Fruit fly (Drosophila melanogaster) whole organism, embryonic: Measurements from ENCODE around the gene Gr63a.
A peak's percentile ranks its signal among the peaks of the same experiment; 100 is the strongest.

Experiments
- Blimp-1 ChIP-seq: fragments of 200-800 bp; sonication (Bioruptor generic); optimal IDR thresholded peaks from 3 replicates; lab custom pipeline; 2018; ENCODE audit warnings: missing biosample characterization, missing genetic modification characterization, mild to moderate bottlenecking, moderate library complexity, missing genetic modification reagents
- CG10267 ChIP-seq: fragments of 200-800 bp; sonication (Bioruptor generic); optimal IDR thresholded peaks from 2 replicates; lab custom pipeline; 2018; ENCODE audit warnings: missing biosample characterization, mild to moderate bottlenecking, missing genetic modification characterization, moderate library complexity
- CG10979 ChIP-seq: fragments of 200-800 bp; sonication (Bioruptor generic); optimal IDR thresholded peaks from 2 replicates; lab custom pipeline; 2018; ENCODE audit warnings: missing biosample characterization, mild to moderate bottlenecking, missing genetic modification characterization, moderate library complexity
- CG12391 ChIP-seq: fragments of 200-800 bp; sonication (Bioruptor generic); optimal IDR thresholded peaks from 3 replicates; lab custom pipeline; 2018; ENCODE audit warnings: missing biosample characterization, mild to moderate bottlenecking, missing genetic modification characterization, moderate library complexity
- CG13775 ChIP-seq: fragments of 200-800 bp; sonication (Bioruptor generic); optimal IDR thresholded peaks from 3 replicates; lab custom pipeline; 2017; ENCODE audit warnings: missing biosample characterization, mild to moderate bottlenecking, missing genetic modification characterization
- CG14710 ChIP-seq: fragments of 200-800 bp; sonication (Bioruptor generic); optimal IDR thresholded peaks from 3 replicates; lab custom pipeline; 2019; ENCODE audit warnings: missing biosample characterization, mild to moderate bottlenecking, missing genetic modification characterization, moderate library complexity
- CG16863 ChIP-seq: fragments of 200-800 bp; sonication (Bioruptor generic); optimal IDR thresholded peaks from 3 replicates; lab custom pipeline; 2016; ENCODE audit warnings: missing biosample characterization, missing genetic modification characterization
- CG17612 ChIP-seq: fragments of 200-800 bp; sonication (Bioruptor generic); IDR thresholded peaks from 2 replicates; pipeline ENCODE4 v1.3.6; 2022; ENCODE audit warnings: missing biosample characterization, missing genetic modification characterization
- CG18262 ChIP-seq: fragments of 200-800 bp; optimal IDR thresholded peaks from 3 replicates; lab custom pipeline; 2019; ENCODE audit warnings: missing biosample characterization, mild to moderate bottlenecking, missing genetic modification characterization, moderate library complexity
- CG2712 ChIP-seq: fragments of 200-800 bp; optimal IDR thresholded peaks from 3 replicates; lab custom pipeline; 2019; ENCODE audit warnings: missing biosample characterization, mild to moderate bottlenecking, missing genetic modification characterization, moderate library complexity
- CG30431 ChIP-seq: fragments of 200-800 bp; sonication (Bioruptor generic); optimal IDR thresholded peaks from 2 replicates; lab custom pipeline; 2017; ENCODE audit warnings: missing biosample characterization, missing genetic modification characterization
- CG34376 ChIP-seq: fragments of 200-800 bp; sonication (Bioruptor generic); optimal IDR thresholded peaks from 2 replicates; lab custom pipeline; 2018; ENCODE audit warnings: missing biosample characterization, mild to moderate bottlenecking, missing genetic modification characterization
- CG3726 ChIP-seq: fragments of 200-800 bp; sonication (Bioruptor generic); IDR thresholded peaks from 3 replicates; pipeline ENCODE4, ENCODE4 v1.3.6; 2022; ENCODE audit warnings: missing biosample characterization, missing genetic modification characterization
- CG3847 ChIP-seq: fragments of 200-800 bp; sonication (Bioruptor generic); IDR thresholded peaks from 2 replicates; pipeline ENCODE4 v1.3.6; 2022; ENCODE audit warnings: missing biosample characterization, missing genetic modification characterization
- CG5245 ChIP-seq: fragments of 200-800 bp; sonication (Bioruptor generic); optimal IDR thresholded peaks from 3 replicates; lab custom pipeline; 2016; ENCODE audit warnings: missing biosample characterization, missing genetic modification characterization
- Camta ChIP-seq: fragments of 200-800 bp; sonication (Bioruptor generic); optimal IDR thresholded peaks from 2 replicates; lab custom pipeline; 2016; ENCODE audit warnings: missing biosample characterization, missing genetic modification characterization
- Dek ChIP-seq: fragments of 200-800 bp; sonication (Bioruptor generic); optimal IDR thresholded peaks from 3 replicates; lab custom pipeline; 2019; ENCODE audit warnings: missing biosample characterization, mild to moderate bottlenecking, missing genetic modification characterization, moderate library complexity
- H2.0 ChIP-seq: fragments of 200-800 bp; sonication (Bioruptor generic); IDR thresholded peaks from 2 replicates; pipeline ENCODE4 v1.3.6; 2022; ENCODE audit warnings: missing biosample characterization, missing genetic modification characterization
- HmgD ChIP-seq: fragments of 200-800 bp; sonication (Bioruptor generic); optimal IDR thresholded peaks from 3 replicates; lab custom pipeline; 2016; ENCODE audit warnings: missing biosample characterization, missing genetic modification characterization
- Hsf ChIP-seq: fragments of 200-800 bp; sonication (Bioruptor generic); optimal IDR thresholded peaks from 3 replicates; lab custom pipeline; 2016; ENCODE audit warnings: missing biosample characterization, missing genetic modification characterization
- Oli ChIP-seq: fragments of 200-800 bp; sonication (Bioruptor generic); optimal IDR thresholded peaks from 2 replicates; lab custom pipeline; 2018; ENCODE audit warnings: missing biosample characterization, mild to moderate bottlenecking, missing genetic modification characterization, moderate library complexity
- Side ChIP-seq: fragments of 200-800 bp; sonication (Bioruptor generic); optimal IDR thresholded peaks from 2 replicates; lab custom pipeline; 2016; ENCODE audit warnings: missing biosample characterization, missing genetic modification characterization
- Six4 ChIP-seq: fragments of 200-800 bp; sonication (Bioruptor generic); optimal IDR thresholded peaks from 2 replicates; lab custom pipeline; 2016; ENCODE audit warnings: missing biosample characterization, missing genetic modification characterization
- Ssrp ChIP-seq: fragments of 200-800 bp; sonication (Bioruptor generic); optimal IDR thresholded peaks from 2 replicates; lab custom pipeline; 2018; ENCODE audit warnings: missing biosample characterization, mild to moderate bottlenecking, missing genetic modification characterization, moderate library complexity
- Tbp ChIP-seq: fragments of >200 bp; optimal IDR thresholded peaks from 2 replicates; lab custom pipeline; 2018; ENCODE audit warnings: missing biosample characterization, missing genetic modification characterization
- Xbp1 ChIP-seq: fragments of 200-800 bp; sonication (Bioruptor generic); optimal IDR thresholded peaks from 3 replicates; lab custom pipeline; 2016; ENCODE audit warnings: missing biosample characterization, mild to moderate bottlenecking, missing genetic modification characterization
- az2 ChIP-seq: fragments of 200-800 bp; sonication (Bioruptor generic); optimal IDR thresholded peaks from 3 replicates; lab custom pipeline; 2016; ENCODE audit warnings: missing biosample characterization, missing genetic modification characterization
- bsh ChIP-seq, 2 experiments: fragments of 200-800 bp; sonication (Bioruptor generic); optimal IDR thresholded peaks; 2 replicates each; lab custom pipeline; 2017 to 2018; ENCODE audit warnings: mild to moderate bottlenecking in 2 of 2, missing biosample characterization in 2 of 2, missing genetic modification characterization in 2 of 2, moderate library complexity in 1 of 2
- cad ChIP-seq: fragments of >200 bp; optimal IDR thresholded peaks from 2 replicates; lab custom pipeline; 2017; ENCODE audit warnings: missing biosample characterization, missing genetic modification characterization
- caup ChIP-seq: fragments of 200-800 bp; sonication (Bioruptor generic); optimal IDR thresholded peaks from 3 replicates; lab custom pipeline; 2017; ENCODE audit warnings: missing biosample characterization, mild to moderate bottlenecking, missing genetic modification characterization, moderate library complexity; ENCODE audit not compliant: severe bottlenecking
- chif ChIP-seq, 2 experiments: fragments of 200-800 bp; sonication (Bioruptor generic); optimal IDR thresholded peaks; 3 replicates each; lab custom pipeline; 2016; ENCODE audit warnings: missing biosample characterization in 2 of 2, missing genetic modification characterization in 2 of 2
- dmrt11E ChIP-seq: fragments of 200-800 bp; sonication (Bioruptor generic); optimal IDR thresholded peaks from 3 replicates; lab custom pipeline; 2018; ENCODE audit warnings: missing biosample characterization, mild to moderate bottlenecking, missing genetic modification characterization, moderate library complexity
- gem ChIP-seq: fragments of 200-800 bp; sonication (Bioruptor generic); optimal IDR thresholded peaks from 2 replicates; lab custom pipeline; 2019; ENCODE audit warnings: missing biosample characterization, mild to moderate bottlenecking, missing genetic modification characterization, moderate library complexity
- nmo ChIP-seq: fragments of 200-800 bp; sonication (Bioruptor generic); optimal IDR thresholded peaks from 2 replicates; lab custom pipeline; 2018; ENCODE audit warnings: missing biosample characterization, mild to moderate bottlenecking, missing genetic modification characterization, moderate library complexity
- nom ChIP-seq: fragments of 200-800 bp; sonication (Bioruptor generic); optimal IDR thresholded peaks from 2 replicates; lab custom pipeline; 2017; ENCODE audit warnings: missing biosample characterization, missing genetic modification characterization, mild to moderate bottlenecking, moderate library complexity, missing genetic modification reagents
- phol ChIP-seq: fragments of 200-800 bp; sonication (Bioruptor generic); optimal IDR thresholded peaks from 3 replicates; lab custom pipeline; 2018; ENCODE audit warnings: missing biosample characterization, mild to moderate bottlenecking, missing genetic modification characterization, moderate library complexity
- prd ChIP-seq, 3 experiments: fragments of >200 bp in 2 of 3; fragments of 200-800 bp in 1 of 3; sonication (Bioruptor generic) in 1 of 3; optimal IDR thresholded peaks in 2 of 3; IDR thresholded peaks in 1 of 3; 2 replicates in 2 of 3; 3 replicates in 1 of 3; pipeline versions ENCODE4 v1.3.6 to Lab custom; 2017 to 2022; ENCODE audit warnings: missing biosample characterization in 1 of 3, missing genetic modification characterization in 1 of 3
- psq ChIP-seq: fragments of 200-800 bp; sonication (Bioruptor generic); optimal IDR thresholded peaks from 2 replicates; lab custom pipeline; 2017; ENCODE audit warnings: missing biosample characterization, missing genetic modification characterization
- row ChIP-seq: fragments of 200-800 bp; sonication (Bioruptor generic); IDR thresholded peaks from 3 replicates; pipeline ENCODE4 v1.3.6; 2022; ENCODE audit warnings: missing biosample characterization, missing genetic modification characterization
- stwl ChIP-seq: fragments of 200-800 bp; sonication (Bioruptor generic); optimal IDR thresholded peaks from 3 replicates; lab custom pipeline; 2018; ENCODE audit warnings: missing biosample characterization, mild to moderate bottlenecking, missing genetic modification characterization, moderate library complexity
- tin ChIP-seq: fragments of 200-800 bp; sonication (Bioruptor generic); optimal IDR thresholded peaks from 3 replicates; lab custom pipeline; 2016; ENCODE audit warnings: missing biosample characterization, missing genetic modification characterization
- unpg ChIP-seq: fragments of 200-800 bp; sonication (Bioruptor generic); optimal IDR thresholded peaks from 3 replicates; lab custom pipeline; 2018; ENCODE audit warnings: missing biosample characterization, mild to moderate bottlenecking, missing genetic modification characterization, moderate library complexity

Gene Gr63a

DNA sequence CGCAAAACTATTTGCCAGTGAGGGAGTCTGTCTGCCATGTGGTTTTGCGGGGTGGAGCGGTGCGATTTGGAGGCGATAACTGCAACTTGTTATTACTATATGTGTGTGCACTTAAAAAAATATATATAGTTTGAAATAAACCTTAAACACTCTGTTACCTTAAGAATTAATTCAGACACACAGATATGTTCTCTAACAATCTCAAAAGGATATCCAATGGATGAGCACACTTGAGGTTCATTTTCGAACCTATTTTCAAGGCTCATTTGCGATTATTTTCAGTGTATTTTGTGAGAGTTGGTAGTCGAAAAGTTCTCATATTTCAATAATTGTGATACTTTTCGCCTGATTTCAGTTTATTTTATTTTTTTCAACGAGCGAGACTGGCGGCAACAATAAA is 14.4 kb downstream of the Gr63a start (continued):
- TF ChIP-seq HmgD (GFP tag; lab: Kevin White, UChicago) (no peak), gem (tag; lab: Kevin White, UChicago) (peak; percentile 38), Six4 (peak; percentile 8), CG12391 (peak; percentile 32), Side (GFP tag; lab: Kevin White, UChicago) (no peak), Xbp1 (GFP tag; lab: Kevin White, UChicago) (peak; percentile 13), chif (GFP tag; optimal IDR thresholded peaks at IDR 0.05; lab: Kevin White, UChicago) (peak in 1 of 2 experiments; percentile 21), CG3726 (GFP tag; lab: Robert Waterston, UW) (no peak), caup (no peak), Tbp (GFP tag; lab: Kevin White, UChicago) (no peak), Dek (no peak), CG18262 (tag; lab: Kevin White, UChicago) (peak; percentile 10), CG3847 (GFP tag; lab: Robert Waterston, UW) (no peak), CG34376 (no peak), CG17612 (GFP tag; lab: Robert Waterston, UW) (no peak), Oli (tag; lab: Kevin White, UChicago) (peak; percentile 26), tin (peak; percentile 15), unpg (GFP tag; lab: Kevin White, UChicago) (peak; percentile 23), CG5245 (GFP tag; lab: Kevin White, UChicago) (peak; percentile 18), az2 (peak; percentile 22), stwl (tag; lab: Kevin White, UChicago) (no peak), CG2712 (tag; lab: Kevin White, UChicago) (peak; percentile 24), phol (tag; lab: Kevin White, UChicago) (peak; percentile 40), CG10267 (peak; percentile 36), CG14710 (tag; lab: Kevin White, UChicago) (peak; percentile 15), CG10979 (peak; percentile 56), bsh (GFP tag; optimal IDR thresholded peaks at IDR 0.05; lab: Kevin White, UChicago) (peak in 1 of 2 experiments; percentile 51), CG13775 (GFP tag; lab: Kevin White, UChicago) (peak; percentile 6), CG16863 (GFP tag; lab: Kevin White, UChicago) (no peak), Blimp-1 (GFP tag; lab: Kevin White, UChicago) (peak; percentile 16), CG30431 (GFP tag; lab: Kevin White, UChicago) (peak; percentile 12), psq (GFP tag; lab: Kevin White, UChicago) (no peak), Camta (GFP tag; lab: Kevin White, UChicago) (no peak), nom (GFP tag; lab: Kevin White, UChicago) (no peak), nmo (peak; percentile 17), cad (no peak), Ssrp (tag; lab: Kevin White, UChicago) (peak; percentile 6), prd (optimal IDR thresholded peaks at IDR 0.05; lab: Kevin White, UChicago) (no peak), prd (GFP tag; IDR thresholded peaks at IDR 0.05; lab: Robert Waterston, UW) (peak; percentile 38; the same call in 1 of the 3 replicates), dmrt11E (tag; lab: Kevin White, UChicago) (peak; percentile 72), Hsf (GFP tag; lab: Kevin White, UChicago) (peak; percentile 5), H2.0 (GFP tag; lab: Robert Waterston, UW) (no peak), row (GFP tag; lab: Robert Waterston, UW) (0 out of 3 replicates have a peak, but pooled peaks have one; percentile 15)
